Fruit fly (Drosophila melanogaster) whole organism, embryonic: ENCODE results near the gene CG1299.

Source experiments
- Adf1 ChIP-seq: fragments of 200-800 bp; sonication (Bioruptor generic); IDR thresholded peaks from 2 replicates; pipeline ENCODE4 v1.3.6; 2022; ENCODE audit warnings: missing biosample characterization, missing genetic modification characterization
- Antp ChIP-seq: fragments of 200-800 bp; sonication (Bioruptor generic); optimal IDR thresholded peaks from 3 replicates; lab custom pipeline; 2016; ENCODE audit warnings: missing biosample characterization, missing genetic modification characterization
- Awh ChIP-seq: fragments of 200-800 bp; sonication (Bioruptor generic); IDR thresholded peaks from 2 replicates; pipeline ENCODE4, ENCODE4 v1.3.6; 2022; ENCODE audit warnings: missing biosample characterization, missing genetic modification characterization
- BtbVII ChIP-seq: fragments of 200-800 bp; sonication (Bioruptor generic); optimal IDR thresholded peaks from 3 replicates; lab custom pipeline; 2017; ENCODE audit warnings: missing biosample characterization, mild to moderate bottlenecking, missing genetic modification characterization
- CG10147 ChIP-seq: fragments of 200-800 bp; sonication (Bioruptor generic); optimal IDR thresholded peaks from 2 replicates; lab custom pipeline; 2019; ENCODE audit warnings: missing biosample characterization, mild to moderate bottlenecking, missing genetic modification characterization, moderate library complexity
- CG1024 ChIP-seq: fragments of 200-800 bp; sonication (Bioruptor generic); IDR thresholded peaks from 2 replicates; pipeline ENCODE4 v1.3.6; 2022; ENCODE audit warnings: missing biosample characterization, missing genetic modification characterization
- CG12104 ChIP-seq: fragments of 200-800 bp; sonication (Bioruptor generic); optimal IDR thresholded peaks from 3 replicates; lab custom pipeline; 2016; ENCODE audit warnings: missing biosample characterization, missing genetic modification characterization
- CG16813 ChIP-seq: fragments of 200-800 bp; sonication (Bioruptor generic); IDR thresholded peaks from 3 replicates; pipeline ENCODE4 v1.3.6; 2022; ENCODE audit warnings: missing biosample characterization, missing genetic modification characterization; ENCODE audit not compliant: partially characterized antibody
- CG17612 ChIP-seq: fragments of 200-800 bp; sonication (Bioruptor generic); IDR thresholded peaks from 2 replicates; pipeline ENCODE4 v1.3.6; 2022; ENCODE audit warnings: missing biosample characterization, missing genetic modification characterization
- CG2129 ChIP-seq: fragments of 200-800 bp; sonication (Bioruptor generic); IDR thresholded peaks from 2 replicates; pipeline ENCODE4 v1.3.6; 2022; ENCODE audit warnings: missing biosample characterization, missing genetic modification characterization; ENCODE audit not compliant: partially characterized antibody
- CG2202 ChIP-seq: fragments of 200-800 bp; sonication (Bioruptor generic); optimal IDR thresholded peaks from 2 replicates; lab custom pipeline; 2018; ENCODE audit warnings: missing biosample characterization, mild to moderate bottlenecking, missing genetic modification characterization
- CG32767 ChIP-seq: fragments of 200-800 bp; sonication (Bioruptor generic); IDR thresholded peaks from 2 replicates; pipeline ENCODE4 v1.3.6; 2022; ENCODE audit warnings: missing biosample characterization, missing genetic modification characterization
- CG32772 ChIP-seq: fragments of 200-800 bp; sonication (Bioruptor generic); IDR thresholded peaks from 2 replicates; pipeline ENCODE4 v1.3.6; 2022; ENCODE audit warnings: missing biosample characterization, missing genetic modification characterization
- CG33557 ChIP-seq: fragments of 200-800 bp; sonication (Bioruptor generic); optimal IDR thresholded peaks from 2 replicates; lab custom pipeline; 2019; ENCODE audit warnings: missing biosample characterization, mild to moderate bottlenecking, missing genetic modification characterization, moderate library complexity
- CG4360 ChIP-seq: fragments of 200-800 bp; sonication (Bioruptor generic); IDR thresholded peaks from 2 replicates; pipeline ENCODE4 v1.3.6; 2022; ENCODE audit warnings: missing biosample characterization, missing genetic modification characterization
- CG6272 ChIP-seq: fragments of 200-800 bp; sonication (Bioruptor generic); IDR thresholded peaks from 2 replicates; pipeline ENCODE4 v1.3.6; 2022; ENCODE audit warnings: missing biosample characterization, missing genetic modification characterization
- CG7271 ChIP-seq: fragments of 200-800 bp; sonication (Bioruptor generic); optimal IDR thresholded peaks from 2 replicates; lab custom pipeline; 2018; ENCODE audit warnings: missing biosample characterization, mild to moderate bottlenecking, missing genetic modification characterization, moderate library complexity
- CG7839 ChIP-seq: fragments of 200-800 bp; sonication (Bioruptor generic); optimal IDR thresholded peaks from 3 replicates; lab custom pipeline; 2018; ENCODE audit warnings: missing biosample characterization, mild to moderate bottlenecking, missing genetic modification characterization, moderate library complexity
- CG8359 ChIP-seq: fragments of 200-800 bp; sonication (Bioruptor generic); optimal IDR thresholded peaks from 2 replicates; lab custom pipeline; 2017; ENCODE audit warnings: missing biosample characterization, mild to moderate bottlenecking, missing genetic modification characterization, borderline replicate concordance
- CG8924 ChIP-seq: fragments of 200-800 bp; optimal IDR thresholded peaks from 3 replicates; lab custom pipeline; 2019; ENCODE audit warnings: missing biosample characterization, mild to moderate bottlenecking, missing genetic modification characterization, moderate library complexity
- CG9437 ChIP-seq: fragments of 200-800 bp; sonication (Bioruptor generic); optimal IDR thresholded peaks from 2 replicates; lab custom pipeline; 2018; ENCODE audit warnings: missing biosample characterization, mild to moderate bottlenecking, missing genetic modification characterization
- CG9876 ChIP-seq: fragments of 200-800 bp; sonication (Bioruptor generic); optimal IDR thresholded peaks from 2 replicates; lab custom pipeline; 2016; ENCODE audit warnings: missing biosample characterization, missing genetic modification characterization
- CG9932 ChIP-seq: fragments of 200-800 bp; sonication (Bioruptor generic); IDR thresholded peaks from 2 replicates; pipeline ENCODE4 v1.3.6; 2022; ENCODE audit warnings: missing biosample characterization, missing genetic modification characterization
- Dek ChIP-seq: fragments of 200-800 bp; sonication (Bioruptor generic); optimal IDR thresholded peaks from 3 replicates; lab custom pipeline; 2019; ENCODE audit warnings: missing biosample characterization, mild to moderate bottlenecking, missing genetic modification characterization, moderate library complexity
- Dp ChIP-seq: fragments of 200-800 bp; sonication (Bioruptor generic); optimal IDR thresholded peaks from 2 replicates; lab custom pipeline; 2018; ENCODE audit warnings: missing biosample characterization, mild to moderate bottlenecking, missing genetic modification characterization, moderate library complexity
- Ets97D ChIP-seq: fragments of 200-800 bp; sonication (Bioruptor generic); optimal IDR thresholded peaks from 3 replicates; lab custom pipeline; 2016; ENCODE audit warnings: missing biosample characterization, missing genetic modification characterization
- Fer3 ChIP-seq: fragments of 200-800 bp; sonication (Bioruptor generic); optimal IDR thresholded peaks from 2 replicates; lab custom pipeline; 2018; ENCODE audit warnings: missing biosample characterization, mild to moderate bottlenecking, missing genetic modification characterization, moderate library complexity
- GATAe ChIP-seq: fragments of 200-800 bp; sonication (Bioruptor generic); conservative IDR thresholded peaks from 2 replicates; pipeline ENCODE4 v1.3.6; 2022; ENCODE audit warnings: missing biosample characterization, missing genetic modification characterization
- Gsc ChIP-seq: fragments of 200-800 bp; sonication (Bioruptor generic); IDR thresholded peaks from 2 replicates; pipeline ENCODE4 v1.3.6; 2022; ENCODE audit warnings: missing biosample characterization, missing genetic modification characterization
- Hr39 ChIP-seq: fragments of >200 bp; optimal IDR thresholded peaks from 2 replicates; lab custom pipeline; 2017
- Hr51 ChIP-seq, 2 experiments: fragments of 200-800 bp; sonication (Bioruptor generic); optimal IDR thresholded peaks; 2 replicates in 1 of 2; 3 replicates in 1 of 2; lab custom pipeline; 2016 to 2018; ENCODE audit warnings: missing biosample characterization in 2 of 2, missing genetic modification characterization in 2 of 2, mild to moderate bottlenecking in 1 of 2, moderate library complexity in 1 of 2
- Kr ChIP-seq: fragments of 200-800 bp; sonication (Bioruptor generic); optimal IDR thresholded peaks from 2 replicates; lab custom pipeline; 2017; ENCODE audit warnings: missing biosample characterization, mild to moderate bottlenecking, missing genetic modification characterization
- NFAT ChIP-seq: fragments of 200-800 bp; sonication (Bioruptor generic); IDR thresholded peaks from 2 replicates; pipeline ENCODE4 v1.3.6; 2022; ENCODE audit warnings: missing biosample characterization, missing genetic modification characterization
- Nf-YA ChIP-seq: fragments of 200-800 bp; sonication (Bioruptor generic); IDR thresholded peaks from 2 replicates; pipeline ENCODE4 v1.3.6; 2022; ENCODE audit warnings: missing biosample characterization, missing genetic modification characterization
- Nf-YB ChIP-seq: fragments of 200-800 bp; sonication (Bioruptor generic); optimal IDR thresholded peaks from 3 replicates; lab custom pipeline; 2019; ENCODE audit warnings: missing biosample characterization, mild to moderate bottlenecking, missing genetic modification characterization, moderate library complexity
- Sox102F ChIP-seq: fragments of 200-800 bp; sonication (Bioruptor generic); optimal IDR thresholded peaks from 2 replicates; lab custom pipeline; 2018; ENCODE audit warnings: missing biosample characterization, mild to moderate bottlenecking, missing genetic modification characterization, moderate library complexity
- Tbp ChIP-seq: fragments of >200 bp; optimal IDR thresholded peaks from 2 replicates; lab custom pipeline; 2018; ENCODE audit warnings: missing biosample characterization, missing genetic modification characterization
- az2 ChIP-seq: fragments of 200-800 bp; sonication (Bioruptor generic); optimal IDR thresholded peaks from 3 replicates; lab custom pipeline; 2016; ENCODE audit warnings: missing biosample characterization, missing genetic modification characterization
- dm ChIP-seq: fragments of 200-800 bp; sonication (Bioruptor generic); optimal IDR thresholded peaks from 3 replicates; lab custom pipeline; 2016; ENCODE audit warnings: missing biosample characterization, missing genetic modification characterization
- dpn ChIP-seq, 2 experiments: fragments of 200-800 bp; sonication (Bioruptor generic); optimal IDR thresholded peaks; 3 replicates each; lab custom pipeline; 2016; ENCODE audit warnings: missing biosample characterization in 2 of 2, missing genetic modification characterization in 2 of 2
- ewg ChIP-seq: fragments of 200-800 bp; sonication (Bioruptor generic); optimal IDR thresholded peaks from 3 replicates; lab custom pipeline; 2017; ENCODE audit warnings: mild to moderate bottlenecking, missing biosample characterization, missing genetic modification reagents, missing genetic modification characterization
- gcm ChIP-seq: fragments of 200-800 bp; sonication (Bioruptor generic); optimal IDR thresholded peaks from 2 replicates; lab custom pipeline; 2019; ENCODE audit warnings: missing biosample characterization, mild to moderate bottlenecking, missing genetic modification characterization, moderate library complexity
- gsb-n ChIP-seq: fragments of 200-800 bp; sonication (Bioruptor generic); optimal IDR thresholded peaks from 3 replicates; lab custom pipeline; 2018; ENCODE audit warnings: missing biosample characterization, mild to moderate bottlenecking, missing genetic modification characterization
- insv ChIP-seq, 2 experiments: fragments of 200-800 bp; sonication (Bioruptor generic); optimal IDR thresholded peaks; 3 replicates each; lab custom pipeline; 2016 to 2018; ENCODE audit warnings: missing biosample characterization in 2 of 2, missing genetic modification characterization in 2 of 2
- klu ChIP-seq: fragments of 200-800 bp; sonication (Bioruptor generic); IDR thresholded peaks from 2 replicates; pipeline ENCODE4 v1.3.6; 2022; ENCODE audit warnings: missing biosample characterization, missing genetic modification characterization
- nau ChIP-seq: fragments of 200-800 bp; sonication (Bioruptor generic); optimal IDR thresholded peaks from 3 replicates; lab custom pipeline; 2017; ENCODE audit warnings: missing biosample characterization, mild to moderate bottlenecking, missing genetic modification characterization, missing genetic modification reagents
- row ChIP-seq: fragments of 200-800 bp; sonication (Bioruptor generic); IDR thresholded peaks from 3 replicates; pipeline ENCODE4 v1.3.6; 2022; ENCODE audit warnings: missing biosample characterization, missing genetic modification characterization
- run ChIP-seq: fragments of 200-800 bp; sonication (Bioruptor generic); optimal IDR thresholded peaks from 3 replicates; lab custom pipeline; 2018; ENCODE audit warnings: missing biosample characterization, mild to moderate bottlenecking, missing genetic modification characterization
- scrt ChIP-seq: fragments of 200-800 bp; sonication (Bioruptor generic); optimal IDR thresholded peaks from 2 replicates; lab custom pipeline; 2018; ENCODE audit warnings: missing biosample characterization, mild to moderate bottlenecking, missing genetic modification characterization, moderate library complexity
- so ChIP-seq: fragments of 200-800 bp; sonication (Bioruptor generic); IDR thresholded peaks from 3 replicates; pipeline ENCODE4 v1.3.6; 2022; ENCODE audit warnings: missing biosample characterization, missing genetic modification characterization

Gene CG1299

DNA sequence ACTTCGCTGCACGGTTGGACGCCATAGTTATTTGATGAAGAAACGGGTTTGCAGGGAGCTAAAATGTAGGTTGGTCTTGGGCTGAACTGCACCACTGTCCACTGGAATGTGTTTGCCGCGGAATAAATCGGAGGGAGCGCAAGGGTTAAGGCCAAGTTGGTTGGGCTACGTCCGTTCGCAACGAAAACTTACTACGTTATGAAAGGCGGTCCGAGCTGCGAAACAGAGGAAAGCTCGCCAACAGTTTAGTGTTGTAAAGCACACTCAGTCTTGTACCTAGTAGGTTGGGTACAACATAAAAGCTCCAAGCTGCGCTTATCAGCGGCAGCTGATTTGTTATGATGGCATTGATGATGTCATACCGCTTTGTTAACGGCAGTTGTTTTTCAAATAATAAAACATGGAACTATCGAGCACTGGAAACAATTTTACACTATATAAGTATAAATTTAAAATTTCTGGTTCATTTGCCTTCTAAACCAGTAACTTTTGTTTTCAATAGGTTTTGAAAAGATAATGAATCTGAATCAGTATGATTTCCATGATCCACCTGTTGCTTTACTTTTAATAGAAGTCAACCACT, 26.2 kb upstream of the CG1299 start, which contains the start of gene Chd64 (continued):
- peak; percentile 50 for TF ChIP-seq CG9932 (GFP tag; lab: Robert Waterston, UW)
- peak; percentile 89 for TF ChIP-seq BtbVII
- TF ChIP-seq Adf1 (GFP tag; lab: Robert Waterston, UW): peak; percentile 50; the same call in 1 of the 2 replicates
- TF ChIP-seq dm: no peak
- TF ChIP-seq Dp (GFP tag; lab: Kevin White, UChicago): peak; percentile 23
- TF ChIP-seq NFAT (GFP tag; lab: Robert Waterston, UW): peak; percentile 44
- no peak for TF ChIP-seq insv (GFP tag; optimal IDR thresholded peaks at IDR 0.05; lab: Kevin White, UChicago)
- TF ChIP-seq Hr51 (GFP tag; optimal IDR thresholded peaks at IDR 0.05; lab: Kevin White, UChicago): no peak
- no peak for TF ChIP-seq ewg
- TF ChIP-seq so (GFP tag; lab: Robert Waterston, UW): peak; percentile 15; the same call in 1 of the 3 replicates
- TF ChIP-seq CG9437 (GFP tag; lab: Kevin White, UChicago): peak; percentile 91
- TF ChIP-seq CG2202: no peak
- TF ChIP-seq Kr: no peak
- no peak for TF ChIP-seq Hr39 (lab: Kevin White, UChicago)
- no peak for TF ChIP-seq CG32772
- TF ChIP-seq CG12104: peak; percentile 14
- TF ChIP-seq CG4360 (GFP tag; lab: Robert Waterston, UW): peak; percentile 52; the same call in 1 of the 2 replicates
- peak; percentile 37 for TF ChIP-seq az2 (GFP tag; lab: Kevin White, UChicago)
- TF ChIP-seq CG32767: no peak
- no peak for TF ChIP-seq CG2129
- TF ChIP-seq CG8359 (GFP tag; lab: Kevin White, UChicago): no peak
- no peak for TF ChIP-seq CG7839 (tag; lab: Kevin White, UChicago)
- peak; percentile 3 for TF ChIP-seq Antp (GFP tag; lab: Kevin White, UChicago)
- 0 out of 2 replicates have a peak, but pooled peaks have one; percentile 11 for TF ChIP-seq CG1024 (GFP tag; lab: Robert Waterston, UW)
- TF ChIP-seq gcm (GFP tag; lab: Kevin White, UChicago): no peak
- no peak for TF ChIP-seq nau
- no peak for TF ChIP-seq CG9876
- no peak for TF ChIP-seq GATAe (GFP tag; lab: Robert Waterston, UW)
- peak; percentile 50; the same call in 2 of the 3 replicates for TF ChIP-seq row
- peak; percentile 24 for TF ChIP-seq Ets97D (GFP tag; lab: Kevin White, UChicago)
- no peak for TF ChIP-seq run
- TF ChIP-seq gsb-n (tag; lab: Kevin White, UChicago): no peak
- no peak for TF ChIP-seq Nf-YA (GFP tag; lab: Robert Waterston, UW)
- TF ChIP-seq CG17612: no peak
- TF ChIP-seq CG6272 (GFP tag; lab: Robert Waterston, UW): no peak
- no peak for TF ChIP-seq Gsc
- peak; percentile 25 to 57 for TF ChIP-seq dpn (GFP tag; optimal IDR thresholded peaks at IDR 0.05; lab: Kevin White, UChicago)
- TF ChIP-seq CG10147 (GFP tag; lab: Kevin White, UChicago): peak; percentile 33
- TF ChIP-seq Sox102F (GFP tag; lab: Kevin White, UChicago): no peak
- 0 out of 3 replicates have a peak, but pooled peaks have one; percentile 20 for TF ChIP-seq CG16813
- TF ChIP-seq Dek (tag; lab: Kevin White, UChicago): peak; percentile 30
- no peak for TF ChIP-seq CG7271 (tag; lab: Kevin White, UChicago)
- TF ChIP-seq Fer3 (tag; lab: Kevin White, UChicago): peak; percentile 40
- peak; percentile 72 for TF ChIP-seq scrt (GFP tag; lab: Kevin White, UChicago)
- TF ChIP-seq Tbp (GFP tag; lab: Kevin White, UChicago): no peak
- no peak; the same call in 1 of the 2 replicates for TF ChIP-seq Awh
- TF ChIP-seq Nf-YB (GFP tag; lab: Kevin White, UChicago): peak; percentile 42
- peak; percentile 39 for TF ChIP-seq CG8924 (tag; lab: Kevin White, UChicago)
- TF ChIP-seq CG33557 (GFP tag; lab: Kevin White, UChicago): no peak
- TF ChIP-seq klu (GFP tag; lab: Robert Waterston, UW): no peak
